Worm (Caenorhabditis elegans) whole organism, L1 larva: ENCODE results near the gene his-63.

ENCODE experiments used
- C04F5.9 ChIP-seq: sonication (generic microtip); optimal IDR thresholded peaks from 2 replicates; lab custom pipeline; 2016; ENCODE audit warnings: missing genetic modification characterization, missing compliant biosample characterization
- C34B4.2 ChIP-seq: sonication (generic microtip); optimal IDR thresholded peaks from 2 replicates; lab custom pipeline; 2017; ENCODE audit warnings: mild to moderate bottlenecking, missing genetic modification characterization, missing compliant biosample characterization
- alr-1 ChIP-seq: fragments of 200-800 bp; sonication (Bioruptor generic); optimal IDR thresholded peaks from 2 replicates; lab custom pipeline; 2018; ENCODE audit warnings: borderline replicate concordance, mild to moderate bottlenecking, missing genetic modification characterization, missing compliant biosample characterization
- ama-1 ChIP-seq: fragments of 150-350 bp; optimal IDR thresholded peaks from 2 replicates; lab custom pipeline; 2014
- blmp-1 ChIP-seq: fragments of 150-350 bp; optimal IDR thresholded peaks from 2 replicates; lab custom pipeline; 2014; ENCODE audit warnings: missing biosample characterization, missing genetic modification characterization
- ceh-63 ChIP-seq: fragments of 200-800 bp; sonication (Bioruptor generic); optimal IDR thresholded peaks from 2 replicates; lab custom pipeline; 2018; ENCODE audit warnings: mild to moderate bottlenecking, missing genetic modification characterization, missing compliant biosample characterization
- ceh-82 ChIP-seq, 3 experiments: fragments of 150-350 bp in 1 of 3; sonication (generic microtip) in 2 of 3; optimal IDR thresholded peaks; 2 replicates each; lab custom pipeline; 2014 to 2017; ENCODE audit warnings: missing biosample characterization in 3 of 3, missing genetic modification characterization in 3 of 3
- dpl-1 ChIP-seq, 3 experiments: fragments of 150-350 bp in 2 of 3; sonication (generic microtip) in 1 of 3; optimal IDR thresholded peaks; 2 replicates each; lab custom pipeline; 2014 to 2017; ENCODE audit warnings: missing biosample characterization in 3 of 3, missing genetic modification characterization in 3 of 3, missing genetic modification reagents in 3 of 3
- dsc-1 ChIP-seq: sonication (generic microtip); optimal IDR thresholded peaks from 2 replicates; lab custom pipeline; 2016; ENCODE audit warnings: mild to moderate bottlenecking, missing genetic modification characterization, missing compliant biosample characterization
- efl-1 ChIP-seq, 4 experiments: fragments of 150-350 bp; optimal IDR thresholded peaks in 3 of 4; peaks in 1 of 4; 1 replicate in 1 of 4; 2 replicates in 3 of 4; lab custom pipeline; 2014; ENCODE audit warnings: missing biosample characterization in 2 of 4, missing genetic modification characterization in 2 of 4, missing genetic modification reagents in 2 of 4
- egl-27 ChIP-seq, 2 experiments: fragments of 150-350 bp in 1 of 2; sonication (generic microtip); optimal IDR thresholded peaks; 3 replicates each; lab custom pipeline; 2017 to 2018; ENCODE audit warnings: missing biosample characterization in 2 of 2, missing genetic modification characterization in 2 of 2, missing genetic modification reagents in 2 of 2
- elt-3 ChIP-seq, 6 experiments: fragments of 150-350 bp in 1 of 6; sonication (generic microtip); optimal IDR thresholded peaks; 2 replicates each; lab custom pipeline; 2017 to 2018; ENCODE audit warnings: missing biosample characterization in 6 of 6, missing genetic modification characterization in 6 of 6, inconsistent platforms in 1 of 6
- ets-5 ChIP-seq: fragments of 200-800 bp; sonication (Bioruptor generic); IDR thresholded peaks from 2 replicates; pipeline ENCODE4 v1.3.6; 2022; ENCODE audit warnings: missing genetic modification characterization, missing compliant biosample characterization
- fkh-8 ChIP-seq: sonication (generic microtip); optimal IDR thresholded peaks from 2 replicates; lab custom pipeline; 2016; ENCODE audit warnings: mild to moderate bottlenecking, missing genetic modification characterization, missing compliant biosample characterization
- hlh-4 ChIP-seq: sonication (generic microtip); optimal IDR thresholded peaks from 2 replicates; lab custom pipeline; 2016; ENCODE audit warnings: mild to moderate bottlenecking, missing genetic modification characterization, missing compliant biosample characterization
- hpl-2 ChIP-seq: fragments of 150-350 bp; optimal IDR thresholded peaks from 2 replicates; lab custom pipeline; 2014; ENCODE audit warnings: missing biosample characterization, missing genetic modification reagents, missing genetic modification characterization
- lin-14 ChIP-seq: fragments of 200-800 bp; sonication (Bioruptor generic); optimal IDR thresholded peaks from 2 replicates; lab custom pipeline; 2018; ENCODE audit warnings: mild to moderate bottlenecking, missing genetic modification characterization, moderate library complexity, missing compliant biosample characterization
- lin-35 ChIP-seq, 2 experiments: fragments of 150-350 bp; optimal IDR thresholded peaks; 2 replicates each; lab custom pipeline; 2014; ENCODE audit warnings: missing biosample characterization in 2 of 2, missing genetic modification characterization in 2 of 2, missing genetic modification reagents in 2 of 2
- lin-39 ChIP-seq: fragments of 150-350 bp; optimal IDR thresholded peaks from 2 replicates; lab custom pipeline; 2014; ENCODE audit warnings: missing biosample characterization, missing genetic modification reagents, missing genetic modification characterization
- lir-3 ChIP-seq: sonication (generic microtip); optimal IDR thresholded peaks from 2 replicates; lab custom pipeline; 2016; ENCODE audit warnings: mild to moderate bottlenecking, missing genetic modification characterization, moderate library complexity, missing compliant biosample characterization; ENCODE audit not compliant: poor library complexity
- lsy-2 ChIP-seq, 2 experiments: fragments of 150-350 bp; optimal IDR thresholded peaks; 2 replicates each; lab custom pipeline; 2014; ENCODE audit warnings: missing biosample characterization in 2 of 2, missing genetic modification characterization in 2 of 2
- mdl-1 ChIP-seq, 2 experiments: fragments of 150-350 bp; optimal IDR thresholded peaks; 2 replicates each; lab custom pipeline; 2014 to 2017; ENCODE audit warnings: missing biosample characterization in 2 of 2, missing genetic modification characterization in 2 of 2, inconsistent platforms in 1 of 2
- mep-1 ChIP-seq: fragments of 150-350 bp; optimal IDR thresholded peaks from 2 replicates; lab custom pipeline; 2014; ENCODE audit warnings: missing biosample characterization, missing genetic modification characterization
- nhr-19 ChIP-seq: fragments of 200-800 bp; sonication (Bioruptor generic); conservative IDR thresholded peaks from 2 replicates; pipeline ENCODE4 v1.3.6; 2022; ENCODE audit warnings: missing genetic modification characterization, missing compliant biosample characterization
- nhr-20 ChIP-seq: sonication (generic microtip); optimal IDR thresholded peaks from 2 replicates; lab custom pipeline; 2016; ENCODE audit warnings: mild to moderate bottlenecking, missing genetic modification characterization, missing compliant biosample characterization
- nhr-47 ChIP-seq: sonication (generic microtip); optimal IDR thresholded peaks from 2 replicates; lab custom pipeline; 2016; ENCODE audit warnings: mild to moderate bottlenecking, missing genetic modification characterization, moderate library complexity, missing compliant biosample characterization
- nhr-71 ChIP-seq: sonication (generic microtip); optimal IDR thresholded peaks from 2 replicates; lab custom pipeline; 2016; ENCODE audit warnings: mild to moderate bottlenecking, missing genetic modification characterization, moderate library complexity, missing compliant biosample characterization
- nhr-76 ChIP-seq: sonication (generic microtip); optimal IDR thresholded peaks from 2 replicates; lab custom pipeline; 2017; ENCODE audit warnings: missing biosample characterization, missing genetic modification characterization
- nhr-85 ChIP-seq: sonication (generic microtip); peaks from one replicate; lab custom pipeline; 2016; ENCODE audit warnings: missing genetic modification characterization, inconsistent platforms, missing compliant biosample characterization
- nhr-90 ChIP-seq: sonication (generic microtip); optimal IDR thresholded peaks from 2 replicates; lab custom pipeline; 2016; ENCODE audit warnings: mild to moderate bottlenecking, missing genetic modification characterization, missing compliant biosample characterization; ENCODE audit not compliant: poor library complexity
- pax-3 ChIP-seq: fragments of 200-800 bp; sonication (Bioruptor generic); optimal IDR thresholded peaks from 2 replicates; lab custom pipeline; 2018; ENCODE audit warnings: mild to moderate bottlenecking, missing genetic modification characterization, moderate library complexity, missing compliant biosample characterization
- skn-1 ChIP-seq: fragments of 150-350 bp; optimal IDR thresholded peaks from 2 replicates; lab custom pipeline; 2014; ENCODE audit warnings: missing biosample characterization, missing genetic modification characterization
- snpc-4 ChIP-seq: fragments of 150-350 bp; optimal IDR thresholded peaks from 2 replicates; lab custom pipeline; 2014; ENCODE audit warnings: missing biosample characterization, missing genetic modification characterization
- snu-23 ChIP-seq: sonication (generic microtip); optimal IDR thresholded peaks from 2 replicates; lab custom pipeline; 2016; ENCODE audit warnings: missing genetic modification characterization, missing compliant biosample characterization
- sptf-1 ChIP-seq: fragments of 150-350 bp; optimal IDR thresholded peaks from 2 replicates; lab custom pipeline; 2014; ENCODE audit warnings: missing biosample characterization, missing genetic modification characterization
- swsn-7 ChIP-seq: sonication (generic microtip); optimal IDR thresholded peaks from 2 replicates; lab custom pipeline; 2016; ENCODE audit warnings: missing genetic modification characterization, missing compliant biosample characterization
- tbx-2 ChIP-seq: sonication (generic microtip); optimal IDR thresholded peaks from 2 replicates; lab custom pipeline; 2016; ENCODE audit warnings: missing genetic modification characterization, missing compliant biosample characterization
- tlp-1 ChIP-seq: fragments of 150-350 bp; optimal IDR thresholded peaks from 2 replicates; lab custom pipeline; 2014; ENCODE audit warnings: missing biosample characterization, missing genetic modification characterization
- unc-62 ChIP-seq: fragments of 150-350 bp; optimal IDR thresholded peaks from 2 replicates; lab custom pipeline; 2014; ENCODE audit warnings: missing biosample characterization, missing genetic modification reagents, missing genetic modification characterization
- unc-86 ChIP-seq: sonication (generic microtip); optimal IDR thresholded peaks from 2 replicates; lab custom pipeline; 2016; ENCODE audit warnings: missing genetic modification characterization, missing compliant biosample characterization
- vab-15 ChIP-seq: sonication (generic microtip); optimal IDR thresholded peaks from 2 replicates; lab custom pipeline; 2017; ENCODE audit warnings: missing genotype, mild to moderate bottlenecking, missing genetic modification characterization, missing compliant biosample characterization
- ztf-11 ChIP-seq, 2 experiments: sonication (generic microtip); optimal IDR thresholded peaks; 2 replicates each; lab custom pipeline; 2016 to 2017; ENCODE audit warnings: missing genetic modification characterization in 2 of 2, missing biosample characterization in 1 of 2, missing compliant biosample characterization in 1 of 2

his-63 gene

DNA sequence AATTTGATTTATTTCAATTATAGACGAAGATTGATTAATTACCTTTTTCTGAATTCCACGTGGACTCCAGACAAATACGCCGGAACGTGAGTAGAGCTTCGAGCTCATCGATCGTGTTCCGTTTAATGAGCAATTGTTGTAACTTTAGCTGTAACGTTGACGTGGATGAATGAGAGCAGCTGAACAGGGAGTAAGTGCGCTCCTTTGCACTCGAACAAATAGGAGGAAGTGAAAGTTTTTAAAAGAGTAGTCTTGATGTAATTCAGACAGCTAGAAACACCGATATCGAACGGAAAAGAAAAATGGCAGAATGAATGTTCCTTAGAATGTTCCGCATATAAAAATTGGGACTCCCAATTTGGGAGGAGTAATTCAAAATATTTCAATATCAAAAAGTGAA lies 35.0 kb downstream of the his-63 start, which contains the start of gene sec-31 (continued):
- TF ChIP-seq snu-23 (GFP tag; lab: Kevin White, UChicago) (no peak), ets-5 (GFP tag; lab: Robert Waterston, UW) (no peak), nhr-71 (tag; lab: Kevin White, UChicago) (no peak), tbx-2 (tag; lab: Kevin White, UChicago) (no peak), efl-1 (optimal IDR thresholded peaks at IDR 0.05; lab: Kevin White, UChicago) (peak; percentile 33 to 71), efl-1 (GFP tag; optimal IDR thresholded peaks at IDR 0.05 in 1 of 2; lab: Kevin White, UChicago) (peak; percentile 74 to 98), lin-14 (no peak), lin-39 (tag; lab: Kevin White, UChicago) (no peak), tlp-1 (no peak), pax-3 (no peak), alr-1 (tag; lab: Kevin White, UChicago) (no peak), mep-1 (tag; lab: Kevin White, UChicago) (no peak), mdl-1 (tag; optimal IDR thresholded peaks at IDR 0.05; lab: Kevin White, UChicago) (no peak), ama-1 (no peak), skn-1 (peak; percentile 25)

- no peak for TF ChIP-seq vab-15 (tag; lab: Kevin White, UChicago)
- no peak for TF ChIP-seq nhr-47 (tag; lab: Kevin White, UChicago)
- no peak for TF ChIP-seq egl-27 (tag; optimal IDR thresholded peaks at IDR 0.05; lab: Kevin White, UChicago)
- peak; percentile 8 for TF ChIP-seq snu-23 (GFP tag; lab: Kevin White, UChicago)
- no peak for TF ChIP-seq swsn-7 (tag; lab: Kevin White, UChicago)
- TF ChIP-seq ztf-11 (tag; optimal IDR thresholded peaks at IDR 0.05; lab: Kevin White, UChicago): no peak
- TF ChIP-seq nhr-90: peak; percentile 2
- peak; percentile 43 for TF ChIP-seq hpl-2 (GFP tag; lab: Kevin White, UChicago)
- peak; percentile 34 for TF ChIP-seq mep-1 (tag; lab: Kevin White, UChicago)
- TF ChIP-seq dpl-1 (GFP tag; optimal IDR thresholded peaks at IDR 0.05; lab: Kevin White, UChicago): no peak
- no peak for TF ChIP-seq lsy-2 (tag; optimal IDR thresholded peaks at IDR 0.05; lab: Kevin White, UChicago)
- TF ChIP-seq ceh-82 (tag; optimal IDR thresholded peaks at IDR 0.05; lab: Kevin White, UChicago): no peak
- peak; percentile 16 to 29 for TF ChIP-seq efl-1 (optimal IDR thresholded peaks at IDR 0.05; lab: Kevin White, UChicago)
- peak in 1 of 2 experiments; percentile 91 for TF ChIP-seq efl-1 (GFP tag; optimal IDR thresholded peaks at IDR 0.05 in 1 of 2; lab: Kevin White, UChicago)
- no peak for TF ChIP-seq fkh-8 (tag; lab: Kevin White, UChicago)
- no peak for TF ChIP-seq sptf-1 (tag; lab: Kevin White, UChicago)
- TF ChIP-seq nhr-20: peak; percentile 22
- TF ChIP-seq nhr-71 (tag; lab: Kevin White, UChicago): peak; percentile 17
- TF ChIP-seq lin-14: peak; percentile 38
- TF ChIP-seq elt-3 (tag; optimal IDR thresholded peaks at IDR 0.05; lab: Kevin White, UChicago): no peak
- peak; percentile 23 for TF ChIP-seq blmp-1 (tag; lab: Kevin White, UChicago)
- no peak for TF ChIP-seq nhr-76
- TF ChIP-seq hlh-4 (tag; lab: Kevin White, UChicago): no peak
- no peak for TF ChIP-seq ceh-63 (GFP tag; lab: Kevin White, UChicago)
- no peak for TF ChIP-seq unc-86
- TF ChIP-seq lin-35 (GFP tag; optimal IDR thresholded peaks at IDR 0.05; lab: Kevin White, UChicago): peak in 1 of 2 experiments; percentile 63
- TF ChIP-seq dsc-1 (tag; lab: Kevin White, UChicago): no peak
- TF ChIP-seq C34B4.2: no peak
- TF ChIP-seq skn-1: no peak
- TF ChIP-seq nhr-85 (tag; lab: Kevin White, UChicago): peak; percentile 79
- TF ChIP-seq snpc-4 (tag; lab: Kevin White, UChicago): no peak
- no peak for TF ChIP-seq nhr-19 (GFP tag; lab: Robert Waterston, UW)
- TF ChIP-seq unc-62 (GFP tag; lab: Kevin White, UChicago): no peak
- no peak for TF ChIP-seq lir-3 (tag; lab: Kevin White, UChicago)
- TF ChIP-seq C04F5.9 (tag; lab: Kevin White, UChicago): no peak
These were observed 42.7 kb downstream of the his-63 start for ce11 chrIV:11363806-11364562.
